Worm (Caenorhabditis elegans) whole organism, L4/young adult: ENCODE results near the gene H40L08.9.

ENCODE experiments used
- W03F9.2 ChIP-seq: fragments of 150-350 bp; optimal IDR thresholded peaks from 2 replicates; lab custom pipeline; 2014; ENCODE audit warnings: missing biosample characterization, missing genetic modification characterization
- dao-5 ChIP-seq: sonication (generic microtip); optimal IDR thresholded peaks from 2 replicates; lab custom pipeline; 2016; ENCODE audit warnings: missing genotype, missing genetic modification characterization, moderate library complexity, missing compliant biosample characterization
- him-1 ChIP-seq: sonication (generic microtip); optimal IDR thresholded peaks from 2 replicates; lab custom pipeline; 2016; ENCODE audit warnings: missing genotype, missing genetic modification reagents, missing genetic modification characterization, missing compliant biosample characterization

Gene H40L08.9

DNA sequence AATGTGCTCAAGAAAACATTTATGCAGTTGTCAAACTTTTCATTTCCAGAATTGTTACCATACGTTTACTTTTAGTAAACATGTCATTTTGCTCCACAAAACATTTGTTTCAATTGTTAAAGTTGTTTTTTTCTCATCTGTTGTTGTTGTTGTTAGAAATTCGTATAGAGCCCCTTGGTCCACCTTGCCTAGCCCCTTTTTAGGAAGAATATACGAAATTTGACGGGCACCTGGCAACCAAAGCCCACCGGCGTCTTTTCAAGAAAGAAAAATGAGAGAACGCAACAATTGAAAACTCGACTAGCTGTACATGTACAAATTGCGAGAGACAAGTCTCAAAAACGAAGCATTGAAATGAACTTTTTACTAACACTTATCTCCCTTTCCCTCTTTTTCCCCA, 8.1 kb upstream of the H40L08.9 start, which contains the start of gene F09B12.5:
Gene F09B12.5 (plus strand): TSS at position 301 of the 400 bp plus-strand sequence.
- TF ChIP-seq him-1, result no peak
- TF ChIP-seq dao-5 (tag; lab: Kevin White, UChicago), result no peak
- TF ChIP-seq W03F9.2 (tag; lab: Kevin White, UChicago), result no peak

DNA sequence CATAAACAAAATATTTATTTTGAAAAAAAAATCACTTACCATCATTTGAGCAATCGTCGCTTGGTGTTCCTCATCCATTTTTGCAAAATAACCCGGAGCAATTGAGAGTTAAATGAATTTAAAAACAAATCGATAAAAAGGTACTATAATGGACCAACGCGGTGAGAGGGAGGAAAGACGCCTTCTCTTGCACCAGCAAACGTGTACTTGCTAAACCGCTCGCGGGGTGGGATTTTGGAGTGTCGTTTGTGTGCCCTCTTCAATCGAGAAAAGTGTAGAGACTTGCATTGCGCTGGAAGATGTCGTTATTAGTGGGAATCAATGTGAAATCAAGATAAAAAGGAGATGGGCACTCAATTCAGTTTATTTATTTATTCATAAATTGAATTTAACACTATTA, 7.5 kb upstream of the H40L08.9 start, which contains the start of gene H40L08.1:
Gene H40L08.1 (minus strand): TSS at position 292 of the 400 bp plus-strand sequence.
- TF ChIP-seq him-1 (no peak), dao-5 (tag; lab: Kevin White, UChicago) (no peak), W03F9.2 (tag; lab: Kevin White, UChicago) (no peak)

DNA sequence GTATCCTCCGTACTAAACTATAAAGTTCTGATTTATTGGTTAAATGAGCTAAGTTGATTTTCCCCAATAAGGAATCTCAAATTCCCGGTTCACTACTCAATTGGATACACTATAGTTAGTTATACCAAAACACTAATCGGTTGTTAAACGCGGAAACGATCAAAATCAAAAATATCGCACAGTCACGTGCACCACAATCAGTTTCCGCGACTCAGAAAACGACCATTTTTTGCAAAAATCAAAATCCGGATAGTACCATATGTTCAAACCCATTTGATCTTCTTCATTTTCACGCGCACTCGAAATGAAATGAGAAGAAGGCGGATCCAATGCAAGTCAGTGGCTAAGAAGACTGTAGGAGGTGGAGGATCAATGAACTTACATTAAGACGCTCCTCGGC, 5.2 kb upstream of the H40L08.9 start:
- TF ChIP-seq dao-5 (tag; lab: Kevin White, UChicago) (no peak), him-1 (no peak), W03F9.2 (tag; lab: Kevin White, UChicago) (no peak)

DNA sequence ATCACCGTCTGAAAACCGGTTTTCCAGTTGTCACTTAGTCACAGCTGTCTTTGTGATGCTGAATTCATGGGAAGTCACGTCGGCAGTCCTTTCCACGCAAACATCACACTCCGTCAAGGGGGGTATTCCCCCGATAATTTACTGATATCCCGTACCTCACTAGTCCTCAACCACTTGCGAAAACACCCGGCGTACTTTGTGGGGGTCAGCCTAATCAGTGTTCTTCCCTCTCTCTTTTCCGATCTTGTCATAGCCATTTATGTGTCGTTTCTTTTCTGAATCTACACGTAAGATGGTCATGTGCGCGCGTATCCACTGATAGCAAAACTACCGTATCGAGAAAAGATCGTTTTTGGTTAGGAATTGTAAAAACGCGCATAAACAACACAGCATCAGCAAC, 3.1 kb upstream of the H40L08.9 start:
- TF ChIP-seq him-1 (no peak), dao-5 (tag; lab: Kevin White, UChicago) (no peak), W03F9.2 (tag; lab: Kevin White, UChicago) (no peak)

DNA sequence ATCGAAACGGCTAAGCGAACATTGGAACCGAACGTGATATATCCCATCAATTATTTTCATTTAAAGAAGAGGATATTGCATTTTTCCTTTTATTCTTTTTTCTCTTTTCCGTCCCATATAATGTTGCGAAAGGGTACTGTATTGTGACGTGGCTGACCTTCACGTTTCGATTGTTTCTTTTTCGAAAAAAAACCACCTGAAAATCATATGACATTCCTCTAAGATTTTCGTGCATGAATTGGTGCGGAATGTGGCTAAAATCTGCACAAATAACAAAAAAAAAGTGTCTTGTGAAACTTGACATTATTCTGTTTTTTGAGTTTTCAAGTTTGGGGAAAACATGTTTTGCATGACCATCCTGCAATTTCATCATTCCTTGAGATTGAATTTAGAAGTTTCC, 2.0 kb upstream of the H40L08.9 start:
- TF ChIP-seq W03F9.2 (tag; lab: Kevin White, UChicago) (no peak), dao-5 (tag; lab: Kevin White, UChicago) (no peak), him-1 (no peak)

DNA sequence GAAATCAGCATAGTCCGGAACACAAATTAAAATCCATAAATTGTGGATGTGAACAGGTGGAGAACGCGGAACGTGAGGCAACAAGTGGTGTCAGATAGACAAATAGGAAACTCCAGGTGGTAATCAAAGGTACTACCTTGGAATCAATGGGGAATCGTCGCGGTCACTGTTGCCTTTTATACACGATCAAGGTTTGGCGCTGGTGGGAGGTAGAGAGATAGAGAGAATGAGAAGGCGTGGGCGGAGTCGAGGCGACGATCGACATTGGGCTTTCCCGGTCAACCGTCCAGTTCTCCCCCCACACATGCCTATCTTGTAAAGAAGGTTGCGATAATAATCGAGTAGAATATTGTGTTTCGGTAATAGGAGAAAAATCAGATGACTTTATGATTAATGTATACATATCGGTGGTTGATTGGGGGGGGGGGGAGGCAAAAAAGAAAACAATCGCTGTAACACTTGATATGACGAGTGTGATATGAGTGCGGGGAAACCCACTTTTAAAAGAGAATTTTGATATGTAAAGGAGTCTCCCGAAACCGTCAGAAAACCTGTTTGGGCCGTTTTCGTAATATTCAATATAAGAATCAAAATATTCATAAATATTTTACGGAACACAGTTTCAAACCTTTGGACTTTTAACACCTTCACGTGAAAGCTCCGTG, 1.4 kb upstream of the H40L08.9 start, which contains the start of the genes H40L08.8, H40L08.2 and H40L08.7:
Gene H40L08.8 (minus strand): TSS at position 37 of the 665 bp plus-strand sequence.
Gene H40L08.2 (minus strand): TSS at position 148 of the 665 bp plus-strand sequence.
Gene H40L08.7 (minus strand): TSS at position 148 of the 665 bp plus-strand sequence.
- TF ChIP-seq W03F9.2 (tag; lab: Kevin White, UChicago), result no peak
- TF ChIP-seq him-1, result no peak
- no peak for TF ChIP-seq dao-5 (tag; lab: Kevin White, UChicago)

DNA sequence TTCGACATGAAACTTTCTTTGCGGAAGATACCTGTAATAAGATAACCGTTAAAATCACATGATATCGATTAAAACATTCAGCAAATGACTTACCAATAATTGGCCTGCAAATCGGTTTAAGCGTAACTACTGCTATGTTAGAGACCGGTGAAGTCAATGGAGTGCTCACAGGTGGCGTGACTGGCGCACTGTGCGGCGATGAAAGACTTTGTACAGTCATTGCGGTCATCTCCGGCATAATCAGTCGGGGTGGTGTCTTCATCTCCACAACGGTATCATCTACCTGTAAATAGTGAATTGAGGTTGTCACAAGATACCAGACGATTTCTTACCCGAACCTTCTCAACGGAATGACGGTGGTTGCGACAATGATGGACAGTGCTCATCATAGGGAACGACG, 629 bp upstream of the H40L08.9 start:
- no peak for TF ChIP-seq him-1
- no peak for TF ChIP-seq W03F9.2 (tag; lab: Kevin White, UChicago)
- TF ChIP-seq dao-5 (tag; lab: Kevin White, UChicago), result no peak

DNA sequence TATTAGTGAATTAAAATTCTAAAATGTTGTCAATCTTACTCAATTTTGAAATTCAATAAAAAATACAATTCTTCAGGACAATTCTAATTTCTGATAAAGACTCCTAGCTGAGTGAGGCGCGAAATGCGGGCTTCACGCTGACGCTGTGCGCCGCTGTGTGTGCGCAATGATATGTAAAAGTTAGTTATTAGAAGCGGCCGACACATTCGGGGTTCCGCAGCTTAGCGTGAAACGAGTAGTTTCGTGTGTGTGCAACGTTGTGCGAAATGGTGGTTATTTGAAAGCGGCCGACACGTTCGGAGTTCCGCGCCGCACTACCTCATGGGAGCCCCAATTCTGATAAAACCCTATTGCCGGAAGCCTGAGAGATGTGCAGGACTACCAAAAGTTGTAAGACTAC, 1.1 kb downstream of the H40L08.9 start:
- TF ChIP-seq him-1 (no peak), W03F9.2 (tag; lab: Kevin White, UChicago) (no peak), dao-5 (tag; lab: Kevin White, UChicago) (no peak)

DNA sequence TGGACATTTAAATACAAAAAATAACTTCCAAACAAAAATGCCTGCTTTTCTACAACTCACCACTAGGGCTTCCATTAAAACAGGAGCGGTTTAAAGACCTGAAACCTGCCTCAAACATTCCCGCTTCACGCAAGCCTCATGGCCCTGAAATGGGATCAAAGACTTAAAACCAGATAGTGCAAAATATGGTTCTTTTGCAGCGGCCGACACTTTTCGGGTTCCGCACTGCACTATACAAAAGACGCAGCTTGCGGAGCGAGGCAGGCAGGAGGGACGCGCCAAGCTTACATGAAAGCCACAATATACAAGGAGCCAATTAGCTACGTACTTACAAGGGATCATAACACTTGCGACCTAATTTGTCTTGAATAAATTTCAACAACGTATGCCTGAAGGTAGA, 2.8 kb downstream of the H40L08.9 start:
- TF ChIP-seq dao-5 (tag; lab: Kevin White, UChicago), result no peak
- no peak for TF ChIP-seq W03F9.2 (tag; lab: Kevin White, UChicago)
- no peak for TF ChIP-seq him-1

DNA sequence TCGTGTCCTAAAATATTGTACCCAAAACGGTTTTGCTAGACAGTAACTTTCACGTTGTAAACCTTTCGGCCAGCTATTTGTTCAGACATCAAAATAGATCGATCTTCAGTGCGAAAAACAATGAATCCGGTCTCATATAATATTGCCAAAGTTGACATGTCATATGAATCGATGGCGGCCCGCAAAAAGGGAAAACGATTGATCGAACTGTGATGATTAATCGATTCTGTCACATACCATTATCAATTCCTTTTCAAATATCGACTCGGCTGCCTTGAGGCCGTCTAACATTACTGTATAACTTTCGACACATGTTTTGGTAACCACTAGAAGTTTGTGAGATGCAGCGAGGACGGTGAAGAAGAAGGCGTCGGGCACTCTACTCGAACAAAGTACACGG, 3.4 kb downstream of the H40L08.9 start:
- TF ChIP-seq W03F9.2 (tag; lab: Kevin White, UChicago) (no peak), dao-5 (tag; lab: Kevin White, UChicago) (no peak), him-1 (no peak)

DNA sequence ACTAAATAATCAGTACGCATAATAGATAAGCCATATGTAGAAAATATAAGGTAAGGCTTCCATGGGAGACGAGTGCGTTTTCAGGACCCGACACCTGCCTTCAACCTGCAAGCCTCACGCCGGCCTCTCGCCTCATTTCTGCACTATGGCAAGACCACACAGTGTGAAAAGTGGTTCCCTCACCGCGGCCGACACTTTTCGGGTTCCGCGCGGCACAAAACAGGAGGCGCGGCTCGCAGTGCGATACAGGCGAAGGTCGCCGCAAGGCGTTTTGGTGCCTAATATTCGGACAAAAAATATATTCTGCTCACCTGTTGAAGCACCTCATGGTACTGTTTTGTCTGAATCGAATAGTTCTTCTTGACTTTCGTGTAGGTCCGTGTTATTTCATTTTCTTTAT, 6.1 kb downstream of the H40L08.9 start:
- TF ChIP-seq W03F9.2 (tag; lab: Kevin White, UChicago), result no peak
- TF ChIP-seq dao-5 (tag; lab: Kevin White, UChicago), result no peak
- no peak for TF ChIP-seq him-1

DNA sequence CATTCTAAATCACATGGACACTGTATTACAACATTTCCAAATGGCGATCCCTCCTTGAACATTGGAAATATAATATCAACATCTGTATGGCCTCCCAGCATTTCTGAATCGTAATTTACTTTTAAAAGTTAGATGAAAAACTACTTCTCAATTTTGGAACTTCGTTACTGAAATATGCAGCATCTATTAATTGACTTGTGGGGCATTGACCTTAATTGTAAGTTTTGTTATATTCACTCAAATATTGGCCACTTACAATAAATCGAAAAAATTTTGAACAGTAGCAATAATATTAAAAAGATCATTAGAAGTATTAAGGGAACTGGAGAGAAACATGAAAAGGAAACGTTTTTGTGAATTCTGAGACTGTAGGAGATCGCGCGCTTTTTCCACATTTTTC, 7.0 kb downstream of the H40L08.9 start, which contains the start of gene mam-6:
Gene mam-6 (minus strand): TSS at position 101 of the 400 bp plus-strand sequence.
- TF ChIP-seq dao-5 (tag; lab: Kevin White, UChicago) (no peak), W03F9.2 (tag; lab: Kevin White, UChicago) (no peak), him-1 (no peak)

DNA sequence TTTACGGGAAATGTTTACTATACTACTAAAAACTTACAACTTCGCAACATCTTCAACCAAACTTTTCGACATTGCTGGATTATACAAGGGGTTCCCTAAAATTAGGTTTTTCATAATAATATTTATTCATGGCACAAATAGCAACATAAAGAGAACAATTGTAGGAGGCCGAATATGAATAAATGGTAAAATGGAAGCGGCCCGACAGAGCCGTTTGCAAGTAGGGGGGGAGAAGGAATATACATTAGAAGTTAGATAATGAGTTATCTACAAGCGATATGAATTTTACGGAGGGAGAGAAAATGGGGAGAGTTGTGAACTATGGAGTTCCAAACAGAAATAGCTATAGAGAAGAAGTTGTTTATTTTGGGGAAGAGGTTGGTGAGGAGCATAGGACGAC, 16.0 kb downstream of the H40L08.9 start, which contains the start of gene fbxa-96:
Gene fbxa-96 (minus strand): TSS at position 101 of the 400 bp plus-strand sequence.
- TF ChIP-seq dao-5 (tag; lab: Kevin White, UChicago), result no peak
- TF ChIP-seq W03F9.2 (tag; lab: Kevin White, UChicago), result no peak

DNA sequence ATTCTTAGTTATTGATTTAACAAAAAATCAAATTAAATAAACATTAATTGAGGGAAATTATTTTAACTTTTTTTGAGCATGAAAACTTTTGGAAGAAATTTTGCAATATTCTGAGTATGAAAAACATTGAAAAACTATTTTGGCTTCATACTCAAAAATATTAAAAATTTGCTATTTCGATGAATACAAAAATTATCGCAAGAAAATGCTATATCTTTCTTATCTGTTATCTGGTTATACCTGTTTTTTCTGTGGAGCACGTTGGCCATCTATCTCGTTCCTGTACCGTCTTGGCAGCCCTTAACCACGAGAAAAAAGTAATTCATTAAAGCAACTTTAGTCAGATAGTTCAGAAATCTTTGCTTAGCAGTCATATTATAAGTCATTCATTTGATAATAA, 18.4 kb downstream of the H40L08.9 start:
- TF ChIP-seq him-1 (no peak), dao-5 (tag; lab: Kevin White, UChicago) (no peak), W03F9.2 (tag; lab: Kevin White, UChicago) (no peak)
